Worm (Caenorhabditis elegans) whole organism, L4/young adult: ENCODE measurements around the gene F46B6.10.

Source experiments
- W03F9.2 ChIP-seq: fragments of 150-350 bp; optimal IDR thresholded peaks from 2 replicates; lab custom pipeline; 2014; ENCODE audit warnings: missing biosample characterization, missing genetic modification characterization
- dao-5 ChIP-seq: sonication (generic microtip); optimal IDR thresholded peaks from 2 replicates; lab custom pipeline; 2016; ENCODE audit warnings: missing genotype, missing genetic modification characterization, moderate library complexity, missing compliant biosample characterization
- him-1 ChIP-seq: sonication (generic microtip); optimal IDR thresholded peaks from 2 replicates; lab custom pipeline; 2016; ENCODE audit warnings: missing genotype, missing genetic modification reagents, missing genetic modification characterization, missing compliant biosample characterization

Gene F46B6.10

DNA sequence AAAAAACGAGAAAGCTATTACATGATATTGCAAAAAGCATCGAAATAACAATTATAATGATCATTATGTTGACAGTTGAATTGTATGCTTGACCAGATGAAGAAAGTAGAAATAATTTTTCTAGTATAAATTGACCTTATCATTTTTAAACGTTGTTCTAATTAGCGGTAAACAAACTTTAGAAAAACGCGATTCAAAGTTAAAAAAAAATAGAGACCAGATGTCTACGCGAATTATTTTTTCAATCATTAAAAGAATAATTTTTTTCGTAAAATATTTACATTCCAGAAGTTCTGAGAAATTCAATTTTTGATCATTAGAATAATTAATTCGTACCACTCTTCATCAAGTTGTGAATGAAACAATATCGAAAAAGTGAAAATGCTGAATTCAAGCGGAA is at the start of gene F46B6.10:
Gene F46B6.10 (minus strand): TSS at position 101 of the 400 bp plus-strand sequence.
- TF ChIP-seq dao-5 (no peak), W03F9.2 (no peak), him-1 (tag; lab: Kevin White, UChicago) (no peak)

DNA sequence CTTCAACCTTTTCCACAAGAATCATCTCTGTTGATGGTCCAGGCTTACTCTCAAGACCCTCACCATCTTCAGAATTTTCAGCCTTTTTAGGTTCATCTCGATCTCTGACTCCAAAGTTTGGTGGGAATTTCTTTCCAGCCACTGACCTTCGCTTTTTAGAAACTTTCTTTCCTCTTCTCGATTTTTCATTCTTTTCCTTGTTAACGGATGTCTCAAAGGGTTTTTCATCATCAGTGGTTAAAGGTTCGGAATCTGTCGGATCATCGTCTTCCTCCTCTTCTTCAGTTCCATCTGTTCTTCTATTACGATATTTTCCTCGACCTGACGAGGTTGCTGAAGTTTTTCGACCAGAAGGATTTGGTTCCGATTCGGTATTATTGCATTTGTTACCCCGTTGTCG is 46.7 kb upstream of the F46B6.10 start:
- TF ChIP-seq W03F9.2 (no peak), him-1 (tag; lab: Kevin White, UChicago) (no peak), dao-5 (no peak)

ce11 chrV:9843376-9843916 is 41.6 kb upstream of the F46B6.10 start, which contains the start of gene sru-8:
Gene sru-8, plus strand, starts transcription at chrV:9843866.
- TF ChIP-seq him-1 (tag; lab: Kevin White, UChicago), result no peak
- TF ChIP-seq W03F9.2, result no peak
- TF ChIP-seq dao-5, result no peak

DNA sequence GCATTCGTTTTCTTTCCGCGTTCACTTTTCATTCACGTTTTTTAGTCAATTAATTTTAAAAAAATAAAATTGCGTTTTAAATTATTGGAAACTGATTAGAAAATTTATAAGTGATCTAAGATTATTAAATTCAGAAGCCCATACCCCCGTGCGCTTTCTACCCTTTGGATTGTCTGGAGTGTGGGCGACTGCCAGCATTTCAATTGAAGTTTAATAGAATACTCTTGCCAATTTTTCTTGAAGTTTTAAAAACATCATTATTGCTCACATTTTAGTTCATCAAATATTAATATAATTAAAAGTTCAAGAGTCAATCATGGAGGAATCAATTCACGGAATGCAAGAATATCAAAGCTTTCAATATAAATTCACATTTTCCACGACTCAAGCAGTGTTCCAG is 39.5 kb upstream of the F46B6.10 start, which contains the start of gene sru-36:
Gene sru-36 (plus strand): TSS at position 301 of the 400 bp plus-strand sequence.
- TF ChIP-seq him-1 (tag; lab: Kevin White, UChicago) (no peak), dao-5 (no peak), W03F9.2 (no peak)

DNA sequence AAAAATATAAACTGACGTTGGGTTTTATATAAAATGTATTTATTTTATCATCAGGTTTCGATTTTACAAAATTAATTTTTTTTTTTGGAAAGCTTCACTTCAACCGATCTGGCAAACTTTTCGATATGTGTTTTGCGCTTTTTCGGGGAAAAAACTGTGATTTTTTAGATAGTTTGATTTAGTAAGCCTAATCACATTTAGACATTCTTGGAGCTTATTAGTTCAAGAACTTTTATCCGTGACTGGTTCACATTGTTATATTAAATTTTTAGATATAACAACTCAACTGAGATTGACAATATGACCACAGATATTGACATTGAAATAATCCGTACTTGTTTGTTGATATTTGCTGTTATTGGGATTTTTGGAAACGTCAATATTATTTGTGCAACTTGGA is 35.8 kb upstream of the F46B6.10 start, which contains the start of gene srsx-21:
Gene srsx-21 (plus strand): TSS at position 301 of the 400 bp plus-strand sequence.
- TF ChIP-seq W03F9.2 (no peak), him-1 (tag; lab: Kevin White, UChicago) (no peak)

DNA sequence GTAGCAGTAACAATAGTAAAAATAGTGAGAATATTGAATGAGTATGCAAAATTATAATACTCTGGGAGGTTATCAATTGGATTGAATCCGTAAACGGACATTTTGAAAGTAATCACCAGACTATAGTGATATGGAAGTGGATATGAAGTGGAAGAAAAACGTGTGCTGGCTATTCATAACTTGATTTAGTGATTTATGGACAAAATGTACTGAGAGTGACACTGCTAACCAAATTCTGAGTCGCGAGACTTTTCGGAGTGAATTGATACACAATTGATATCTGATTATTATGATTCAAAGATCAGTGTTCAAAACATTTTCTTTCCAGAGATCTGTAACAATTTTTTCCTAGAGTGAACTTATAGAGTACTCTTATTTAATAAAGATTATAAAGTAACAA is 34.1 kb upstream of the F46B6.10 start, which contains the start of gene sru-38:
Gene sru-38 (minus strand): TSS at position 101 of the 400 bp plus-strand sequence.
- TF ChIP-seq dao-5 (no peak), him-1 (tag; lab: Kevin White, UChicago) (no peak), W03F9.2 (no peak)

- TF ChIP-seq W03F9.2, result no peak
- no peak for TF ChIP-seq dao-5
- no peak for TF ChIP-seq him-1 (tag; lab: Kevin White, UChicago)
Observed at ce11 chrV:9833900-9834299, 32.0 kb upstream of the F46B6.10 start, which contains the start of gene sru-40. Gene sru-40, minus strand, starts transcription at chrV:9834000.

DNA sequence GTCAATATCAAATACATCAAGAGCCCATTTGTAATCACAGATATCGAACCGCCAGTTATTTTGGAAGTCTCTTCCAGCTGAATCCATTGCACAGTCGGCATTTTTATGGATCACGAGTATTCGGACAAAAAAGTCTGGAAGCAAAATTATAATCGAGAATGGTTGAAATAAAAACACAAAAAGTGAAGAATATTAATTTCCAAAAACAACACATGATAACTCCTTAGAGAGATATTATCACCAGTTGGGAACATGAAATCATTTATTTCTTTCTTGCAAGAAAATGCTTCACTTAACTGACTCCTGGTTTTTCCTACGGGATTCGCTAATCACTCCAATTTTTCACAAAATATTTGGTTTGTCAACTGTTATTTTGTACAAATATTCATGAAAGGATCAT is 22.3 kb upstream of the F46B6.10 start, which contains the start of gene str-2:
Gene str-2 (minus strand): TSS at position 101 of the 400 bp plus-strand sequence.
- TF ChIP-seq him-1 (tag; lab: Kevin White, UChicago) (no peak), W03F9.2 (no peak), dao-5 (no peak)

ce11 chrV:9821724-9822123 is 19.9 kb upstream of the F46B6.10 start, which contains the start of gene str-193:
Gene str-193, minus strand, starts transcription at chrV:9821824.
- TF ChIP-seq dao-5 (no peak), him-1 (tag; lab: Kevin White, UChicago) (no peak), W03F9.2 (no peak)

ce11 chrV:9816390-9816789 is 14.5 kb upstream of the F46B6.10 start, which contains the start of gene sru-31:
Gene sru-31, plus strand, starts transcription at chrV:9816690.
- TF ChIP-seq him-1 (tag; lab: Kevin White, UChicago) (no peak), dao-5 (no peak), W03F9.2 (no peak)

DNA sequence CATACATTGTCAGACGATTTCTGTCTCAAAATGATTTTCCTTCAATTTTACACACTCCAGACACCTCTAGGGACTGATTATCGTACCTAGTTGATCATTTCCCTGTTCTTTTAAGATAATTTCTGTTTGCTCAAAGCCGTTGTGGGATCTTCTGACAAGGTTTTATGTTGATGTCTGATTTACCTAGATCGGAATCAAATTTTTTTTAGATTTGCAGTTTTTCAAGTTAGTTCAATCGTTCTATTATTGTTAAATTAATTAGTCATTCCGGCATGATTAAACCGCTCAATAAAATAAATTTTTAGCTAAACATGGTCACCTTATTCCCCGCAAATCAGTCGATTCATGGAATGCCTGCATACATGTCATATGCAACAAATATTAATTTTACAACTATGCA is 11.7 kb upstream of the F46B6.10 start, which contains the start of gene sru-30:
Gene sru-30 (plus strand): TSS at position 301 of the 400 bp plus-strand sequence.
- TF ChIP-seq him-1 (tag; lab: Kevin White, UChicago) (no peak), dao-5 (no peak)

ce11 chrV:9812216-9812615 is 10.4 kb upstream of the F46B6.10 start:
- TF ChIP-seq him-1 (tag; lab: Kevin White, UChicago) (no peak), dao-5 (no peak), W03F9.2 (no peak)

ce11 chrV:9811154-9811553 is 9.3 kb upstream of the F46B6.10 start, which contains the start of gene sru-29:
Gene sru-29, plus strand, starts transcription at chrV:9811454.
- TF ChIP-seq dao-5 (no peak), him-1 (tag; lab: Kevin White, UChicago) (no peak), W03F9.2 (no peak)

ce11 chrV:9805161-9805560 is 3.3 kb upstream of the F46B6.10 start, which contains the start of gene sru-37:
Gene sru-37, plus strand, starts transcription at chrV:9805461.
- no peak for TF ChIP-seq W03F9.2
- no peak for TF ChIP-seq dao-5

DNA sequence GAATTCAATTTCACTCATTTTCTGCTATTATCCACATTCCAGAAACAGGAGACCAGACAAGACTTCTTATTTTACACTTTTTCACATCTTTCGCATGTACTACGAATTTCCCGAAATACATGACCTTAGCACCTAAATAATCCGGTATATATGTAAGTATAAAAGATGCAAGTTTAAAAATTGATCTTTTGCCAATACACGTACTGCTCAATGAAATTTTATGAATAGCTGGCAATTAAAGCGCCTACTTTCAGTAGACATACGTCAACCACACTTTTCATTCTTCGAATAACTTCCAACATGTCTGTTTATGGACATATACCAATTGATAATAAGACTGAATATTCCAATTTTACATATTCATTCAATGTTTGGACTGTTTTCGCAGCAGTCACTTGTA is 1.3 kb upstream of the F46B6.10 start, which contains the start of gene sru-39:
Gene sru-39 (plus strand): TSS at position 301 of the 400 bp plus-strand sequence.
- no peak for TF ChIP-seq W03F9.2
- TF ChIP-seq dao-5, result no peak
- TF ChIP-seq him-1 (tag; lab: Kevin White, UChicago), result no peak
